Fruit fly (Drosophila melanogaster) whole organism, prepupa: ENCODE measurements around the gene Nubp2.

Experiments used
- Blimp-1 ChIP-seq: fragments of 200-800 bp; sonication (Bioruptor generic); optimal IDR thresholded peaks from 3 replicates; lab custom pipeline; 2017; ENCODE audit warnings: missing biosample characterization, missing genetic modification characterization, mild to moderate bottlenecking, moderate library complexity, missing genetic modification reagents
- CG11762 ChIP-seq: fragments of 200-800 bp; sonication (Bioruptor generic); optimal IDR thresholded peaks from 3 replicates; lab custom pipeline; 2016; ENCODE audit warnings: missing biosample characterization, missing genetic modification characterization; ENCODE audit not compliant: insufficient read depth
- CG16779 ChIP-seq: fragments of 200-800 bp; sonication (Bioruptor generic); optimal IDR thresholded peaks from 3 replicates; lab custom pipeline; 2017; ENCODE audit warnings: missing biosample characterization, mild to moderate bottlenecking, missing genetic modification characterization
- CG3032 ChIP-seq: fragments of 200-800 bp; optimal IDR thresholded peaks from 2 replicates; lab custom pipeline; 2019; ENCODE audit warnings: missing biosample characterization, mild to moderate bottlenecking, missing genetic modification characterization, moderate library complexity
- CG32006 ChIP-seq: fragments of 200-800 bp; sonication (Bioruptor generic); optimal IDR thresholded peaks from 3 replicates; lab custom pipeline; 2017; ENCODE audit warnings: missing biosample characterization, mild to moderate bottlenecking, missing genetic modification characterization
- CG3919 ChIP-seq: fragments of 200-800 bp; sonication (Bioruptor generic); optimal IDR thresholded peaks from 3 replicates; lab custom pipeline; 2016; ENCODE audit warnings: missing biosample characterization, missing genetic modification characterization
- CG4318 ChIP-seq: fragments of 200-800 bp; sonication (Bioruptor generic); optimal IDR thresholded peaks from 3 replicates; lab custom pipeline; 2017; ENCODE audit warnings: missing biosample characterization, mild to moderate bottlenecking, missing genetic modification characterization
- CG6163 ChIP-seq: fragments of 200-800 bp; sonication (Bioruptor generic); IDR thresholded peaks from 3 replicates; pipeline ENCODE4 v1.3.6; 2022; ENCODE audit warnings: missing biosample characterization, missing genetic modification characterization
- CG6276 ChIP-seq: fragments of 200-800 bp; sonication (Bioruptor generic); optimal IDR thresholded peaks from 2 replicates; lab custom pipeline; 2017; ENCODE audit warnings: missing biosample characterization, mild to moderate bottlenecking, missing genetic modification characterization
- CG6808 ChIP-seq: fragments of 200-800 bp; sonication (Bioruptor generic); optimal IDR thresholded peaks from 3 replicates; lab custom pipeline; 2017; ENCODE audit warnings: missing biosample characterization, missing genetic modification characterization, mild to moderate bottlenecking, moderate library complexity, missing genetic modification reagents
- CG6854 ChIP-seq: fragments of 200-800 bp; sonication (Bioruptor generic); optimal IDR thresholded peaks from 2 replicates; lab custom pipeline; 2017; ENCODE audit warnings: missing biosample characterization, mild to moderate bottlenecking, missing genetic modification characterization
- CG7368 ChIP-seq: fragments of 200-800 bp; sonication (Bioruptor generic); optimal IDR thresholded peaks from 3 replicates; lab custom pipeline; 2016; ENCODE audit warnings: missing biosample characterization, missing genetic modification characterization
- CG8119 ChIP-seq: fragments of 200-800 bp; sonication (Bioruptor generic); IDR thresholded peaks from 3 replicates; pipeline ENCODE4 v1.3.6; 2022; ENCODE audit warnings: missing biosample characterization, missing genetic modification characterization
- CG8632 ChIP-seq: fragments of 200-800 bp; sonication (Bioruptor generic); optimal IDR thresholded peaks from 3 replicates; lab custom pipeline; 2016; ENCODE audit warnings: missing biosample characterization, missing genetic modification characterization
- Eip78C ChIP-seq: fragments of 200-800 bp; sonication (Bioruptor generic); peaks from one replicate; lab custom pipeline; 2016; ENCODE audit warnings: missing biosample characterization, missing genetic modification characterization
- Eip93F ChIP-seq: fragments of 200-800 bp; sonication (Bioruptor generic); optimal IDR thresholded peaks from 2 replicates; lab custom pipeline; 2016; ENCODE audit warnings: missing biosample characterization, mild to moderate bottlenecking, missing genetic modification characterization
- Ets96B ChIP-seq: fragments of 200-800 bp; optimal IDR thresholded peaks from 2 replicates; lab custom pipeline; 2019; ENCODE audit warnings: missing biosample characterization, mild to moderate bottlenecking, missing genetic modification characterization, moderate library complexity
- Hr38 ChIP-seq: sonication (Bioruptor generic); optimal IDR thresholded peaks from 2 replicates; lab custom pipeline; 2016; ENCODE audit warnings: missing biosample characterization, missing genetic modification characterization
- Hr39 ChIP-seq: fragments of 200-800 bp; sonication (Bioruptor generic); optimal IDR thresholded peaks from 2 replicates; lab custom pipeline; 2016; ENCODE audit warnings: missing biosample characterization, missing genetic modification characterization
- Hr4 ChIP-seq: fragments of 200-800 bp; sonication (Bioruptor generic); optimal IDR thresholded peaks from 3 replicates; lab custom pipeline; 2016; ENCODE audit warnings: missing biosample characterization, missing genetic modification characterization
- Lpt ChIP-seq: fragments of 200-800 bp; sonication (Bioruptor generic); optimal IDR thresholded peaks from 3 replicates; lab custom pipeline; 2016; ENCODE audit warnings: missing biosample characterization, missing genetic modification characterization
- OdsH ChIP-seq: fragments of 200-800 bp; sonication (Bioruptor generic); optimal IDR thresholded peaks from 3 replicates; lab custom pipeline; 2016; ENCODE audit warnings: missing biosample characterization, missing genetic modification characterization
- Smox ChIP-seq: fragments of 200-800 bp; sonication (Bioruptor generic); optimal IDR thresholded peaks from 3 replicates; lab custom pipeline; 2016; ENCODE audit warnings: missing biosample characterization, missing genetic modification characterization
- Sox14 ChIP-seq: fragments of 200-800 bp; sonication (Bioruptor generic); optimal IDR thresholded peaks from 3 replicates; lab custom pipeline; 2016; ENCODE audit warnings: missing biosample characterization, missing genetic modification characterization
- Sox15 ChIP-seq: fragments of 200-800 bp; sonication (Bioruptor generic); optimal IDR thresholded peaks from 3 replicates; lab custom pipeline; 2016; ENCODE audit warnings: missing biosample characterization, missing genetic modification characterization
- achi ChIP-seq: fragments of 200-800 bp; sonication (Bioruptor generic); optimal IDR thresholded peaks from 3 replicates; lab custom pipeline; 2016; ENCODE audit warnings: missing biosample characterization, missing genetic modification characterization
- acj6 ChIP-seq: fragments of 200-800 bp; sonication (Bioruptor generic); optimal IDR thresholded peaks from 3 replicates; lab custom pipeline; 2016; ENCODE audit warnings: missing biosample characterization, missing genetic modification characterization
- cyc ChIP-seq: fragments of 200-800 bp; sonication (Bioruptor generic); optimal IDR thresholded peaks from 3 replicates; lab custom pipeline; 2016; ENCODE audit warnings: missing biosample characterization, missing genetic modification characterization
- dac ChIP-seq: fragments of 200-800 bp; sonication (Bioruptor generic); optimal IDR thresholded peaks from 2 replicates; lab custom pipeline; 2017; ENCODE audit warnings: missing biosample characterization, mild to moderate bottlenecking, missing genetic modification characterization
- eg ChIP-seq: fragments of 200-800 bp; sonication (Bioruptor generic); IDR thresholded peaks from 3 replicates; pipeline ENCODE4 v1.3.6; 2022; ENCODE audit warnings: missing biosample characterization, missing genetic modification characterization
- esn ChIP-seq: fragments of 200-800 bp; sonication (Bioruptor generic); optimal IDR thresholded peaks from 2 replicates; lab custom pipeline; 2016; ENCODE audit warnings: missing biosample characterization, mild to moderate bottlenecking, missing genetic modification characterization, moderate library complexity
- fd59A ChIP-seq: fragments of 200-800 bp; sonication (Bioruptor generic); optimal IDR thresholded peaks from 2 replicates; lab custom pipeline; 2017; ENCODE audit warnings: missing biosample characterization, mild to moderate bottlenecking, missing genetic modification characterization, missing genetic modification reagents
- fd85E ChIP-seq: fragments of 200-800 bp; sonication (Bioruptor generic); optimal IDR thresholded peaks from 3 replicates; lab custom pipeline; 2016; ENCODE audit warnings: missing biosample characterization, missing genetic modification characterization
- lz ChIP-seq: fragments of 200-800 bp; sonication (Bioruptor generic); optimal IDR thresholded peaks from 3 replicates; lab custom pipeline; 2016; ENCODE audit warnings: missing biosample characterization, missing genetic modification characterization
- net ChIP-seq: fragments of 200-800 bp; sonication (Bioruptor generic); optimal IDR thresholded peaks from 3 replicates; lab custom pipeline; 2016; ENCODE audit warnings: missing biosample characterization, missing genetic modification characterization
- salr ChIP-seq, 2 experiments: fragments of 200-800 bp; sonication (Bioruptor generic); optimal IDR thresholded peaks; 3 replicates each; lab custom pipeline; 2016 to 2018; ENCODE audit warnings: missing biosample characterization in 2 of 2, missing genetic modification characterization in 2 of 2, mild to moderate bottlenecking in 1 of 2
- ss ChIP-seq, 2 experiments: fragments of 200-800 bp; sonication (Bioruptor generic); optimal IDR thresholded peaks; 2 replicates in 1 of 2; 3 replicates in 1 of 2; lab custom pipeline; 2017 to 2018; ENCODE audit warnings: mild to moderate bottlenecking in 2 of 2, missing biosample characterization in 2 of 2, missing genetic modification characterization in 2 of 2, moderate library complexity in 1 of 2
- svp ChIP-seq: fragments of 200-800 bp; sonication (Bioruptor generic); peaks from one replicate; lab custom pipeline; 2016; ENCODE audit warnings: missing biosample characterization, missing genetic modification characterization
- topi ChIP-seq: fragments of 200-800 bp; sonication (Bioruptor generic); optimal IDR thresholded peaks from 3 replicates; lab custom pipeline; 2016; ENCODE audit warnings: missing biosample characterization, missing genetic modification characterization
- vri ChIP-seq: fragments of 200-800 bp; sonication (Bioruptor generic); optimal IDR thresholded peaks from 3 replicates; lab custom pipeline; 2016; ENCODE audit warnings: missing biosample characterization, mild to moderate bottlenecking, missing genetic modification characterization

Nubp2 gene

dm6 chr3L:20526196-20526740 is at the start of gene Nubp2 (continued):
- TF ChIP-seq Hr38 (peak; percentile 47), Lpt (GFP tag; lab: Kevin White, UChicago) (peak; percentile 91), cyc (GFP tag; lab: Kevin White, UChicago) (peak; percentile 95), acj6 (GFP tag; lab: Kevin White, UChicago) (peak; percentile 97), CG11762 (GFP tag; lab: Kevin White, UChicago) (peak; percentile 95), CG7368 (GFP tag; lab: Kevin White, UChicago) (peak; percentile 90), CG8119 (GFP tag; lab: Robert Waterston, UW) (peak; percentile 93), CG6163 (peak; percentile 93), Sox15 (GFP tag; lab: Kevin White, UChicago) (peak; percentile 96)

DNA sequence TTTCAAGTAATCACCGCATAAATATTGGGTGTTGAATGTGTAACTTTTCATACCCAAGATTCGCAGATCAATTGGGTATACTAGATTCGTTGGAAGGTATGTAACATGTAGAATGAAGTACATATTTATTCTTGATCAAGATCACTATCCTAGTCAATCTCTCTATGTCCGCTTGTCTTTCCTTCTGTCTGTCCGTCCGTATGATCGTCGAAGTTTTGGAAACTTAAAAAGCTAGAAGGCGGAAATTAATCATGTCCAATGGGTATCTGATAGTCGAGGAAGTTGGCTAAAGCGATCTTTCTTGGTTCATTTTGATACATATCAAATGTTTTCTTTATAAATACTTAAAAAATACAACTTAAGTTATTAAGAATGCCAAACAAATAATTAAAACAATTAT is 38.7 kb upstream of the Nubp2 start:
- no peak for TF ChIP-seq fd85E (GFP tag; lab: Kevin White, UChicago)
- no peak for TF ChIP-seq eg (GFP tag; lab: Robert Waterston, UW)
- peak; percentile 2 for TF ChIP-seq esn (GFP tag; lab: Kevin White, UChicago)
- no peak for TF ChIP-seq Eip93F (GFP tag; lab: Kevin White, UChicago)
- no peak for TF ChIP-seq vri
- TF ChIP-seq ss (GFP tag; optimal IDR thresholded peaks at IDR 0.05; lab: Kevin White, UChicago): no peak
- TF ChIP-seq Ets96B (tag; lab: Kevin White, UChicago): no peak
- TF ChIP-seq lz: peak; percentile 0
- TF ChIP-seq CG8119 (GFP tag; lab: Robert Waterston, UW): no peak
- no peak for TF ChIP-seq CG8632 (GFP tag; lab: Kevin White, UChicago)
- TF ChIP-seq CG6276 (GFP tag; lab: Kevin White, UChicago): no peak
- TF ChIP-seq dac (GFP tag; lab: Kevin White, UChicago): no peak
- TF ChIP-seq svp (GFP tag; lab: Kevin White, UChicago): no peak
- no peak for TF ChIP-seq Blimp-1
- no peak for TF ChIP-seq net (GFP tag; lab: Kevin White, UChicago)
- TF ChIP-seq CG32006 (GFP tag; lab: Kevin White, UChicago): no peak

DNA sequence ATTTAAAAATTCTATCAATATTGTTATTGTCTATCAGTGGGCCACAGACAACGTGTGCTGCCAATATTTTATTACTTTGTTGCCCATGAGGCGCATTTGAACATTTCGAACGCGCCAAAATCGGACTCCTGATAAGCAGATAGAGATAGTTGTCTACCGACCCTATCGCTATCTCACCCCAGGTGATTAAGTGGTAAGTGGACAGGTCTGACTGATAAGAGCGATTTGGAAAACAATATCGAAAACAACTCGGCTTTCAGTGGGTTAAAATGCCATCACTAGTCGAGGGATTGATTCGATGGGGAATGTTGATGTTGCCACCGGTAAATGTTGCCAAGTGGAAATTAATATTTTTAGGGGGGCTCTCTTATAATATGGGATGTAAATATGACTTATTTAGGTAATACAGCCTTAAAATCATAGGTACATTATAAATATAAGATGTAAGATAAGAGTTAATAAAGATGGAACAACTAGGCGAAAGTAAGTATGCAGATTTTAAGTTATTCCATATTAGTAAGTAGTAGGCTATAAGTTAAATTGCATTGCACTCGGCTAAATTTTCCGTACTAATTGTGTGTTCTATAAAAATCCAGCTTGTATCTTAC is 34.7 kb upstream of the Nubp2 start, which contains the start of gene ND-39:
Gene ND-39, plus strand, starts transcription at position 558 of the 608 bp plus-strand sequence.
- no peak for TF ChIP-seq CG6808 (GFP tag; lab: Kevin White, UChicago)
- TF ChIP-seq vri: peak; percentile 10
- peak; percentile 1 for TF ChIP-seq Eip78C (GFP tag; lab: Kevin White, UChicago)
- no peak for TF ChIP-seq Hr39
- TF ChIP-seq fd59A (GFP tag; lab: Kevin White, UChicago): no peak
- no peak for TF ChIP-seq Sox15 (GFP tag; lab: Kevin White, UChicago)

dm6 chr3L:20493417-20494261 is 32.7 kb upstream of the Nubp2 start:
- TF ChIP-seq topi (GFP tag; lab: Kevin White, UChicago) (peak; percentile 95), cyc (GFP tag; lab: Kevin White, UChicago) (peak; percentile 88), salr (GFP tag; optimal IDR thresholded peaks at IDR 0.05; lab: Kevin White, UChicago) (peak; percentile 23 to 88), CG6854 (GFP tag; lab: Kevin White, UChicago) (peak; percentile 84), Sox14 (GFP tag; lab: Kevin White, UChicago) (peak; percentile 86), CG8119 (GFP tag; lab: Robert Waterston, UW) (peak; percentile 95), Hr39 (peak; percentile 79), esn (GFP tag; lab: Kevin White, UChicago) (peak; percentile 96), Blimp-1 (peak; percentile 75), dac (GFP tag; lab: Kevin White, UChicago) (peak; percentile 47), CG3032 (tag; lab: Kevin White, UChicago) (peak; percentile 86), CG3919 (GFP tag; lab: Kevin White, UChicago) (peak; percentile 91), Hr4 (peak; percentile 93), achi (GFP tag; lab: Kevin White, UChicago) (peak; percentile 88), CG8632 (GFP tag; lab: Kevin White, UChicago) (peak; percentile 92), Hr38 (no peak), CG6163 (peak; percentile 90), Sox15 (GFP tag; lab: Kevin White, UChicago) (peak; percentile 83), fd59A (GFP tag; lab: Kevin White, UChicago) (peak; percentile 66), ss (GFP tag; optimal IDR thresholded peaks at IDR 0.05; lab: Kevin White, UChicago) (peak; percentile 75 to 88), OdsH (peak; percentile 88), Smox (GFP tag; lab: Kevin White, UChicago) (peak; percentile 92), CG32006 (GFP tag; lab: Kevin White, UChicago) (peak; percentile 90), CG11762 (GFP tag; lab: Kevin White, UChicago) (peak; percentile 79), CG4318 (GFP tag; lab: Kevin White, UChicago) (peak; percentile 68), acj6 (GFP tag; lab: Kevin White, UChicago) (peak; percentile 90), CG16779 (tag; lab: Kevin White, UChicago) (peak; percentile 83)
